Worm (Caenorhabditis elegans) whole organism, midembryonic: ENCODE measurements around the gene epg-6.

Experiments
- T22C8.4 ChIP-seq: fragments of 200-800 bp; sonication (Bioruptor generic); IDR thresholded peaks from 2 replicates; pipeline ENCODE4 v1.3.6; 2022; ENCODE audit warnings: missing genetic modification characterization, missing compliant biosample characterization
- cog-1 ChIP-seq: sonication (generic microtip); optimal IDR thresholded peaks from 2 replicates; lab custom pipeline; 2016; ENCODE audit warnings: missing genetic modification characterization, missing compliant biosample characterization
- flt-1 ChIP-seq: fragments of 200-800 bp; sonication (Bioruptor generic); IDR thresholded peaks from 2 replicates; pipeline ENCODE4 v1.3.6; 2022; ENCODE audit warnings: missing genetic modification characterization, missing compliant biosample characterization
- klf-2 ChIP-seq: fragments of 200-800 bp; sonication (Bioruptor generic); conservative IDR thresholded peaks from 2 replicates; pipeline ENCODE4 v1.3.6; 2022; ENCODE audit warnings: missing genetic modification reagents, missing genetic modification characterization, missing compliant biosample characterization
- ref-1 ChIP-seq: fragments of 200-800 bp; sonication (Bioruptor generic); conservative IDR thresholded peaks from 2 replicates; pipeline ENCODE4 v1.3.6; 2022; ENCODE audit warnings: missing genetic modification reagents, missing genetic modification characterization, missing compliant biosample characterization
- ztf-23 ChIP-seq: fragments of 200-800 bp; sonication (Bioruptor generic); IDR thresholded peaks from 2 replicates; pipeline ENCODE4 v1.3.6; 2022; ENCODE audit warnings: missing genetic modification reagents, missing genetic modification characterization, missing compliant biosample characterization
- ztf-29 ChIP-seq: fragments of 200-800 bp; sonication (Bioruptor generic); IDR thresholded peaks from 2 replicates; pipeline ENCODE4 v1.3.6; 2022; ENCODE audit warnings: missing genetic modification reagents, missing genetic modification characterization, missing compliant biosample characterization

DNA sequence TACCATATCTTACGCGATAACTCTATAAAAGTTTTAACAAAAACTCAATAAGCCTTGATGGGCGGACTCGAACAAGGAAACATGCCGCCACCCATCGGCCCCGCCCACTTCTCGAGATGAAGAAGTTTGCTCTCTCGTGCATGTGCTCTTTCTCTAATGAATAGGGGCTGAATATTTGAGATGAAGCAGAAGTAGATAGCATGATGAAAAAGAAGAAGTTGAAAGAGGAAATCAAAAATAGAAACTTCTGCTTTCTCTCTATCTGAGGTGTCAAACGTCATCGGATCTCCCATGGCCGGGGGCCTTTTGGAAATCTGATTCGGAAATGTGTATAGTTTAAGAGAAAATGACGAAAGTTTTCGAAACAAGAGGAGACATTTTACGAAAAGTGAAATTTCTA is 21.1 kb downstream of the epg-6 start:
- TF ChIP-seq klf-2 (no peak), ref-1 (GFP tag; lab: Robert Waterston, UW) (no peak), ztf-23 (no peak), cog-1 (tag; lab: Kevin White, UChicago) (no peak), flt-1 (GFP tag; lab: Robert Waterston, UW) (no peak), ztf-29 (no peak), T22C8.4 (GFP tag; lab: Robert Waterston, UW) (no peak)
